Worm (Caenorhabditis elegans) whole organism, mixed stage, embryonic: ENCODE measurements around the gene kap-1.

Source experiments
- M03D4.4 ChIP-seq: sonication (generic microtip); optimal IDR thresholded peaks from 2 replicates; lab custom pipeline; 2017; ENCODE audit warnings: mild to moderate bottlenecking, missing genetic modification characterization, missing compliant biosample characterization
- bed-3 ChIP-seq: fragments of 200-800 bp; sonication (Bioruptor generic); optimal IDR thresholded peaks from 3 replicates; lab custom pipeline; 2018; ENCODE audit warnings: mild to moderate bottlenecking, missing genetic modification characterization, moderate library complexity, missing compliant biosample characterization
- blmp-1 ChIP-seq: fragments of 150-350 bp; optimal IDR thresholded peaks from 2 replicates; lab custom pipeline; 2014; ENCODE audit warnings: missing biosample characterization, missing genetic modification characterization
- ceh-39 ChIP-seq: fragments of 150-350 bp; optimal IDR thresholded peaks from 2 replicates; lab custom pipeline; 2014; ENCODE audit warnings: missing biosample characterization, missing genetic modification characterization
- ceh-43 ChIP-seq: fragments of 200-800 bp; sonication (Bioruptor generic); optimal IDR thresholded peaks from 2 replicates; lab custom pipeline; 2018; ENCODE audit warnings: mild to moderate bottlenecking, missing genetic modification characterization, moderate library complexity, missing compliant biosample characterization
- ceh-83 ChIP-seq: fragments of 200-800 bp; sonication (Bioruptor generic); optimal IDR thresholded peaks from 2 replicates; lab custom pipeline; 2018; ENCODE audit warnings: mild to moderate bottlenecking, missing genetic modification characterization, missing compliant biosample characterization
- ces-1 ChIP-seq: fragments of 150-350 bp; optimal IDR thresholded peaks from 2 replicates; lab custom pipeline; 2014; ENCODE audit warnings: missing biosample characterization, missing genetic modification reagents, missing genetic modification characterization
- cnd-1 ChIP-seq: fragments of 200-800 bp; sonication (Bioruptor generic); optimal IDR thresholded peaks from 2 replicates; lab custom pipeline; 2018; ENCODE audit warnings: mild to moderate bottlenecking, missing genetic modification characterization, missing compliant biosample characterization
- drap-1 ChIP-seq: fragments of 200-800 bp; sonication (Bioruptor generic); optimal IDR thresholded peaks from 3 replicates; lab custom pipeline; 2018; ENCODE audit warnings: mild to moderate bottlenecking, missing genetic modification characterization, missing compliant biosample characterization
- elt-1 ChIP-seq: sonication (generic microtip); optimal IDR thresholded peaks from 2 replicates; lab custom pipeline; 2017; ENCODE audit warnings: missing genetic modification characterization, mild to moderate bottlenecking, missing compliant biosample characterization, antibody characterized with exemption, moderate library complexity, borderline replicate concordance; ENCODE audit not compliant: insufficient read depth
- elt-3 ChIP-seq: fragments of 150-350 bp; optimal IDR thresholded peaks from 2 replicates; lab custom pipeline; 2014; ENCODE audit warnings: missing biosample characterization, missing genetic modification characterization
- flh-1 ChIP-seq: fragments of 200-800 bp; sonication (Bioruptor generic); optimal IDR thresholded peaks from 2 replicates; lab custom pipeline; 2018; ENCODE audit warnings: mild to moderate bottlenecking, missing genetic modification characterization, moderate library complexity, missing compliant biosample characterization
- ham-2 ChIP-seq: fragments of 200-800 bp; sonication (Bioruptor generic); optimal IDR thresholded peaks from 2 replicates; lab custom pipeline; 2018; ENCODE audit warnings: mild to moderate bottlenecking, missing genetic modification characterization, missing compliant biosample characterization
- hlh-1 ChIP-seq: fragments of 150-350 bp; optimal IDR thresholded peaks from 2 replicates; lab custom pipeline; 2014; ENCODE audit warnings: missing biosample characterization, missing genetic modification reagents, missing genetic modification characterization
- lin-13 ChIP-seq: fragments of 150-350 bp; optimal IDR thresholded peaks from 2 replicates; lab custom pipeline; 2014; ENCODE audit warnings: missing biosample characterization, missing genetic modification characterization
- lin-32 ChIP-seq: fragments of 200-800 bp; sonication (Bioruptor generic); optimal IDR thresholded peaks from 2 replicates; lab custom pipeline; 2018; ENCODE audit warnings: mild to moderate bottlenecking, missing genetic modification characterization, missing compliant biosample characterization
- lsy-2 ChIP-seq: fragments of 150-350 bp; optimal IDR thresholded peaks from 2 replicates; lab custom pipeline; 2014; ENCODE audit warnings: missing biosample characterization, missing genetic modification characterization
- mab-5 ChIP-seq: fragments of 150-350 bp; optimal IDR thresholded peaks from 2 replicates; lab custom pipeline; 2014; ENCODE audit warnings: missing biosample characterization, missing genetic modification characterization
- mep-1 ChIP-seq: fragments of 150-350 bp; optimal IDR thresholded peaks from 2 replicates; lab custom pipeline; 2017; ENCODE audit warnings: missing biosample characterization, missing genetic modification reagents, missing genetic modification characterization, inconsistent platforms
- nhr-12 ChIP-seq: fragments of 150-350 bp; optimal IDR thresholded peaks from 2 replicates; lab custom pipeline; 2014; ENCODE audit warnings: missing biosample characterization, missing genetic modification characterization
- nhr-2 ChIP-seq: fragments of 150-350 bp; optimal IDR thresholded peaks from 2 replicates; lab custom pipeline; 2014; ENCODE audit warnings: missing biosample characterization, missing genetic modification characterization
- nhr-237 ChIP-seq: fragments of 150-350 bp; optimal IDR thresholded peaks from 2 replicates; lab custom pipeline; 2014; ENCODE audit warnings: missing biosample characterization, missing genetic modification characterization
- nhr-28 ChIP-seq: fragments of 150-350 bp; optimal IDR thresholded peaks from 2 replicates; lab custom pipeline; 2014; ENCODE audit warnings: missing biosample characterization, missing genetic modification characterization
- nhr-76 ChIP-seq: sonication (generic microtip); optimal IDR thresholded peaks from 2 replicates; lab custom pipeline; 2017; ENCODE audit warnings: missing biosample characterization, missing genetic modification characterization
- pha-4 ChIP-seq: fragments of 150-350 bp; optimal IDR thresholded peaks from 2 replicates; lab custom pipeline; 2018; ENCODE audit warnings: missing biosample characterization, missing genetic modification reagents, missing genetic modification characterization
- sem-2 ChIP-seq: fragments of 200-800 bp; sonication (Bioruptor generic); optimal IDR thresholded peaks from 2 replicates; lab custom pipeline; 2018; ENCODE audit warnings: mild to moderate bottlenecking, missing genetic modification characterization, missing compliant biosample characterization
- snpc-4 ChIP-seq: fragments of 150-350 bp; optimal IDR thresholded peaks from 2 replicates; lab custom pipeline; 2014; ENCODE audit warnings: missing biosample characterization, missing genetic modification characterization
- sptf-1 ChIP-seq: sonication (generic microtip); optimal IDR thresholded peaks from 2 replicates; lab custom pipeline; 2017; ENCODE audit warnings: mild to moderate bottlenecking, missing genetic modification characterization, moderate library complexity, missing compliant biosample characterization
- tbx-8 ChIP-seq: fragments of 200-800 bp; sonication (Bioruptor generic); optimal IDR thresholded peaks from 2 replicates; lab custom pipeline; 2018; ENCODE audit warnings: mild to moderate bottlenecking, missing genetic modification characterization, moderate library complexity, missing compliant biosample characterization
- unc-120 ChIP-seq: sonication (generic microtip); optimal IDR thresholded peaks from 2 replicates; lab custom pipeline; 2017; ENCODE audit warnings: missing genetic modification characterization, missing compliant biosample characterization; ENCODE audit not compliant: poor library complexity, severe bottlenecking
- unc-39 ChIP-seq: fragments of 150-350 bp; optimal IDR thresholded peaks from 2 replicates; lab custom pipeline; 2014; ENCODE audit warnings: missing biosample characterization, missing genetic modification characterization
- unc-62 ChIP-seq: fragments of 150-350 bp; optimal IDR thresholded peaks from 2 replicates; lab custom pipeline; 2014; ENCODE audit warnings: missing biosample characterization, missing genetic modification reagents, missing genetic modification characterization
- zip-8 ChIP-seq: fragments of 150-350 bp; optimal IDR thresholded peaks from 2 replicates; lab custom pipeline; 2014; ENCODE audit warnings: missing biosample characterization, missing genetic modification characterization

kap-1 gene

ce11 chrIII:7297045-7297680 is 41.5 kb upstream of the kap-1 start:
- TF ChIP-seq flh-1 (GFP tag; lab: Kevin White, UChicago) = no peak
- TF ChIP-seq elt-1 (tag; lab: Kevin White, UChicago) = no peak
- TF ChIP-seq drap-1 (GFP tag; lab: Kevin White, UChicago) = no peak
- no peak for TF ChIP-seq nhr-2 (tag; lab: Kevin White, UChicago)
- no peak for TF ChIP-seq lin-13 (tag; lab: Kevin White, UChicago)
- TF ChIP-seq ceh-83 = no peak
- no peak for TF ChIP-seq sem-2 (GFP tag; lab: Kevin White, UChicago)
- TF ChIP-seq ces-1 (GFP tag; lab: Kevin White, UChicago) = no peak
- TF ChIP-seq cnd-1 = no peak
- TF ChIP-seq sptf-1 (tag; lab: Kevin White, UChicago) = no peak
- TF ChIP-seq unc-120 (tag; lab: Kevin White, UChicago) = no peak

- TF ChIP-seq lin-13 (tag; lab: Kevin White, UChicago) (no peak), snpc-4 (no peak), bed-3 (GFP tag; lab: Kevin White, UChicago) (no peak), tbx-8 (GFP tag; lab: Kevin White, UChicago) (no peak), cnd-1 (no peak), ham-2 (no peak), lin-32 (GFP tag; lab: Kevin White, UChicago) (no peak)
These were observed 40.6 kb upstream of the kap-1 start for ce11 chrIII:7298045-7298444.

- TF ChIP-seq elt-1 (tag; lab: Kevin White, UChicago) = no peak
- no peak for TF ChIP-seq bed-3 (GFP tag; lab: Kevin White, UChicago)
- no peak for TF ChIP-seq unc-39 (tag; lab: Kevin White, UChicago)
- TF ChIP-seq blmp-1 = no peak
- no peak for TF ChIP-seq ces-1 (GFP tag; lab: Kevin White, UChicago)
- TF ChIP-seq nhr-237 (tag; lab: Kevin White, UChicago) = no peak
- TF ChIP-seq mep-1 (tag; lab: Kevin White, UChicago) = no peak
- no peak for TF ChIP-seq lsy-2
- no peak for TF ChIP-seq drap-1 (GFP tag; lab: Kevin White, UChicago)
- TF ChIP-seq ceh-39 (tag; lab: Kevin White, UChicago) = no peak
- TF ChIP-seq sem-2 (GFP tag; lab: Kevin White, UChicago) = no peak
- TF ChIP-seq mab-5 (tag; lab: Kevin White, UChicago) = no peak
- no peak for TF ChIP-seq snpc-4
- no peak for TF ChIP-seq lin-32 (GFP tag; lab: Kevin White, UChicago)
- TF ChIP-seq sptf-1 (tag; lab: Kevin White, UChicago) = no peak
- TF ChIP-seq pha-4 = no peak
- no peak for TF ChIP-seq elt-3 (tag; lab: Kevin White, UChicago)
- TF ChIP-seq ceh-83 = no peak
These were observed 39.2 kb upstream of the kap-1 start, which contains the start of the genes B0361.14 and B0361.9 for ce11 chrIII:7299466-7299865. Gene B0361.14, minus strand, starts transcription at chrIII:7299531. Gene B0361.9, minus strand, starts transcription at chrIII:7299631.

ce11 chrIII:7300169-7300568 is 38.5 kb upstream of the kap-1 start:
- TF ChIP-seq mep-1 (tag; lab: Kevin White, UChicago) (no peak), nhr-76 (tag; lab: Kevin White, UChicago) (no peak), unc-62 (no peak), ceh-43 (no peak), tbx-8 (GFP tag; lab: Kevin White, UChicago) (no peak)

- TF ChIP-seq sem-2 (GFP tag; lab: Kevin White, UChicago) (no peak), hlh-1 (tag; lab: Kevin White, UChicago) (no peak), ces-1 (GFP tag; lab: Kevin White, UChicago) (no peak), M03D4.4 (tag; lab: Kevin White, UChicago) (no peak), nhr-12 (no peak), unc-62 (no peak), pha-4 (no peak), zip-8 (tag; lab: Kevin White, UChicago) (no peak), lin-32 (GFP tag; lab: Kevin White, UChicago) (no peak), tbx-8 (GFP tag; lab: Kevin White, UChicago) (no peak), nhr-28 (tag; lab: Kevin White, UChicago) (no peak), elt-1 (tag; lab: Kevin White, UChicago) (no peak), nhr-237 (tag; lab: Kevin White, UChicago) (no peak), nhr-2 (tag; lab: Kevin White, UChicago) (no peak)
These were observed 37.9 kb upstream of the kap-1 start for ce11 chrIII:7300763-7301162.
